Worm (Caenorhabditis elegans): ENCODE results near the gene srj-53.

Gene srj-53

ce11 chrV:731330-731729 is 36.8 kb upstream of the srj-53 start (continued):
- TF ChIP-seq mdl-1 (tag; optimal IDR thresholded peaks at IDR 0.05) (peak; percentile 98 to 99), daf-8 (GFP tag; IDR thresholded peaks at IDR 0.05) (no peak), Y75B8A.6 (GFP tag; IDR thresholded peaks at IDR 0.05) (peak; percentile 84; the same call in 1 of the 2 replicates), nhr-111 (GFP tag; optimal IDR thresholded peaks at IDR 0.05) (peak; percentile 12), snpc-4 (tag; optimal IDR thresholded peaks at IDR 0.05) (no peak), zag-1 (tag; optimal IDR thresholded peaks at IDR 0.05) (no peak), dmd-6 (GFP tag; IDR thresholded peaks at IDR 0.05) (peak; percentile 98), lin-38 (GFP tag; IDR thresholded peaks at IDR 0.05) (peak; percentile 42), R02D3.7 (tag; optimal IDR thresholded peaks at IDR 0.05) (no peak), lin-1 (GFP tag; IDR thresholded peaks at IDR 0.05) (peak; percentile 80), lin-39 (tag; optimal IDR thresholded peaks at IDR 0.05) (no peak), duxl-1 (tag; optimal IDR thresholded peaks at IDR 0.05; ENCODE audit: poor library complexity) (peak; percentile 73), hlh-11 (tag; optimal IDR thresholded peaks at IDR 0.05) (peak; percentile 99), mes-2 (tag; optimal IDR thresholded peaks at IDR 0.05; ENCODE audit: poor library complexity, severe bottlenecking) (peak; percentile 71), spr-3 (GFP tag; optimal IDR thresholded peaks at IDR 0.05) (peak; percentile 9), aha-1 (tag) (peak; percentile 97), D1046.2 (GFP tag; IDR thresholded peaks at IDR 0.05) (no peak), rbr-2 (tag; optimal IDR thresholded peaks at IDR 0.05) (peak; percentile 35), ama-1 (optimal IDR thresholded peaks at IDR 0.05) (no peak), nhr-11 (tag; optimal IDR thresholded peaks at IDR 0.05) (peak; percentile 96), madf-9 (GFP tag; conservative IDR thresholded peaks at IDR 0.05) (peak; percentile 34; the same call in 1 of the 2 replicates), tra-1 (GFP tag; IDR thresholded peaks at IDR 0.05) (peak; percentile 94), dve-1 (tag; optimal IDR thresholded peaks at IDR 0.05; ENCODE audit: insufficient read depth) (peak; percentile 97), attf-4 (tag; optimal IDR thresholded peaks at IDR 0.05) (no peak), T20F7.1 (GFP tag; optimal IDR thresholded peaks at IDR 0.05) (peak; percentile 62), nhr-25 (tag; optimal IDR thresholded peaks at IDR 0.05; ENCODE audit: borderline replicate concordance, insufficient read depth) (no peak), dmd-9 (GFP tag; IDR thresholded peaks at IDR 0.05) (no peak), daf-19 (GFP tag; conservative IDR thresholded peaks at IDR 0.05) (no peak), php-3 (GFP tag; IDR thresholded peaks at IDR 0.05) (peak; percentile 92), ZK546.5 (tag; optimal IDR thresholded peaks at IDR 0.05) (no peak), lsy-2 (tag; optimal IDR thresholded peaks at IDR 0.05) (peak; percentile 71 to 78), lin-15B (tag; optimal IDR thresholded peaks at IDR 0.05) (no peak), madf-5 (GFP tag; IDR thresholded peaks at IDR 0.05) (no peak), fkh-10 (GFP tag; optimal IDR thresholded peaks at IDR 0.05) (no peak), unc-62 (GFP tag; optimal IDR thresholded peaks at IDR 0.05 in 1 of 2) (peak; percentile 76 to 98), unc-62 (tag; optimal IDR thresholded peaks at IDR 0.05) (peak; percentile 8), ceh-82 (tag; optimal IDR thresholded peaks at IDR 0.05) (no peak), spr-1 (tag; optimal IDR thresholded peaks at IDR 0.05) (peak; percentile 56), sdz-12 (GFP tag; optimal IDR thresholded peaks at IDR 0.05) (peak; percentile 13), mxl-3 (GFP tag; optimal IDR thresholded peaks at IDR 0.05) (peak; percentile 84), F49E8.2 (tag; optimal IDR thresholded peaks at IDR 0.05; ENCODE audit: borderline replicate concordance) (no peak), zfp-3 (GFP tag; conservative IDR thresholded peaks at IDR 0.05) (peak; percentile 88), F10B5.3 (tag; optimal IDR thresholded peaks at IDR 0.05) (no peak), pha-4 (GFP tag; IDR thresholded peaks at IDR 0.05) (peak; percentile 80), pha-4 (tag; optimal IDR thresholded peaks at IDR 0.05) (no peak), nhr-76 (tag; optimal IDR thresholded peaks at IDR 0.05) (no peak), nhr-102 (tag; optimal IDR thresholded peaks at IDR 0.05) (peak; percentile 93), lim-7 (GFP tag; IDR thresholded peaks at IDR 0.05) (no peak), gei-8 (GFP tag; optimal IDR thresholded peaks at IDR 0.05) (peak; percentile 88), daf-12 (tag; optimal IDR thresholded peaks at IDR 0.05) (no peak), fos-1 (tag; optimal IDR thresholded peaks at IDR 0.05) (peak; percentile 67), aly-2 (tag; optimal IDR thresholded peaks at IDR 0.05) (no peak)

Measured in whole organism, L4 larva.